Worm (Caenorhabditis elegans) whole organism, mixed stage, embryonic: ENCODE results near the gene M03B6.3.

ENCODE experiments used
- M03D4.4 ChIP-seq: sonication (generic microtip); optimal IDR thresholded peaks from 2 replicates; lab custom pipeline; 2017; ENCODE audit warnings: mild to moderate bottlenecking, missing genetic modification characterization, missing compliant biosample characterization
- elt-3 ChIP-seq: fragments of 150-350 bp; optimal IDR thresholded peaks from 2 replicates; lab custom pipeline; 2014; ENCODE audit warnings: missing biosample characterization, missing genetic modification characterization
- ham-2 ChIP-seq: fragments of 200-800 bp; sonication (Bioruptor generic); optimal IDR thresholded peaks from 2 replicates; lab custom pipeline; 2018; ENCODE audit warnings: mild to moderate bottlenecking, missing genetic modification characterization, missing compliant biosample characterization
- lin-13 ChIP-seq: fragments of 150-350 bp; optimal IDR thresholded peaks from 2 replicates; lab custom pipeline; 2014; ENCODE audit warnings: missing biosample characterization, missing genetic modification characterization
- lsy-2 ChIP-seq: fragments of 150-350 bp; optimal IDR thresholded peaks from 2 replicates; lab custom pipeline; 2014; ENCODE audit warnings: missing biosample characterization, missing genetic modification characterization
- nhr-76 ChIP-seq: sonication (generic microtip); optimal IDR thresholded peaks from 2 replicates; lab custom pipeline; 2017; ENCODE audit warnings: missing biosample characterization, missing genetic modification characterization
- pha-4 ChIP-seq: fragments of 150-350 bp; optimal IDR thresholded peaks from 2 replicates; lab custom pipeline; 2018; ENCODE audit warnings: missing biosample characterization, missing genetic modification reagents, missing genetic modification characterization
- ztf-11 ChIP-seq: fragments of 150-350 bp; optimal IDR thresholded peaks from 2 replicates; lab custom pipeline; 2014; ENCODE audit warnings: missing biosample characterization, missing genetic modification characterization

- TF ChIP-seq M03D4.4 (tag; lab: Kevin White, UChicago) (no peak), pha-4 (no peak), ztf-11 (no peak), lin-13 (no peak), lsy-2 (no peak), elt-3 (tag; lab: Kevin White, UChicago) (no peak), nhr-76 (tag; lab: Kevin White, UChicago) (no peak), ham-2 (GFP tag; lab: Kevin White, UChicago) (no peak)
These were observed 5.4 kb downstream of the M03B6.3 start, which contains the start of gene M03B6.4 for ce11 chrX:13858693-13859092.
